Worm (Caenorhabditis elegans): Measurements from ENCODE around the gene hacl-1.

The hacl-1 gene

DNA sequence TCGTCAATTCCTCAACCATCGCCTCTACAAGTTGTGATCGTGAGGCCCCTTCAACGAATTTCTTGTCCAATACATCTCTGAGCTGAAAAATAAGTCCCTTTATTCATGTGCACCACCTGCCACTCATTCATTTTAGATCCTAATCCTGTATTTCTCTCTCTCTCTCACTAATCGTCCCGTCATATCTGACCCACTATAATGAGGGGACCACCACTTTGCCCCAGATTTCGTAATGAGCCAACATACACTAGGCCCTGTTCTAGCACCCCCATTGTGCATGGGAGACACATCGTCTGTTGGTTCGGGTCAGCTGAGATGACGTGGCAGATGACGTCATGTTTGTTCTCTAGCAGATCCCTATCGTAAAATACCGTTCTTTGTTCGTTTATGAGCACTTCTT is 42.7 kb upstream of the hacl-1 start:
- TF ChIP-seq nhr-43 (tag; optimal IDR thresholded peaks at IDR 0.05; ENCODE audit: poor library complexity, severe bottlenecking) = no peak
- TF ChIP-seq daf-12 (tag; optimal IDR thresholded peaks at IDR 0.05) = no peak
- TF ChIP-seq ceh-16 (tag; optimal IDR thresholded peaks at IDR 0.05) = no peak
- no peak for TF ChIP-seq lsy-12 (tag; optimal IDR thresholded peaks at IDR 0.05)
- no peak for TF ChIP-seq ztf-4 (tag; optimal IDR thresholded peaks at IDR 0.05)
- TF ChIP-seq ZK546.5 (tag; optimal IDR thresholded peaks at IDR 0.05) = no peak
- TF ChIP-seq fkh-10 (GFP tag; optimal IDR thresholded peaks at IDR 0.05) = no peak
- no peak for TF ChIP-seq hmg-11 (tag; optimal IDR thresholded peaks at IDR 0.05)
- no peak for TF ChIP-seq zag-1 (tag; optimal IDR thresholded peaks at IDR 0.05)
- TF ChIP-seq nhr-28 (tag; optimal IDR thresholded peaks at IDR 0.05) = no peak
- TF ChIP-seq nhr-25 (tag; optimal IDR thresholded peaks at IDR 0.05) = no peak
- TF ChIP-seq nfya-1 (tag; optimal IDR thresholded peaks at IDR 0.05; ENCODE audit: insufficient read depth) = no peak
- TF ChIP-seq pha-4 (tag; optimal IDR thresholded peaks at IDR 0.05) = no peak
- no peak for TF ChIP-seq lin-15B (tag; optimal IDR thresholded peaks at IDR 0.05)
- TF ChIP-seq tbx-2 (tag; optimal IDR thresholded peaks at IDR 0.05) = no peak
- TF ChIP-seq aly-2 (tag; optimal IDR thresholded peaks at IDR 0.05) = no peak

DNA sequence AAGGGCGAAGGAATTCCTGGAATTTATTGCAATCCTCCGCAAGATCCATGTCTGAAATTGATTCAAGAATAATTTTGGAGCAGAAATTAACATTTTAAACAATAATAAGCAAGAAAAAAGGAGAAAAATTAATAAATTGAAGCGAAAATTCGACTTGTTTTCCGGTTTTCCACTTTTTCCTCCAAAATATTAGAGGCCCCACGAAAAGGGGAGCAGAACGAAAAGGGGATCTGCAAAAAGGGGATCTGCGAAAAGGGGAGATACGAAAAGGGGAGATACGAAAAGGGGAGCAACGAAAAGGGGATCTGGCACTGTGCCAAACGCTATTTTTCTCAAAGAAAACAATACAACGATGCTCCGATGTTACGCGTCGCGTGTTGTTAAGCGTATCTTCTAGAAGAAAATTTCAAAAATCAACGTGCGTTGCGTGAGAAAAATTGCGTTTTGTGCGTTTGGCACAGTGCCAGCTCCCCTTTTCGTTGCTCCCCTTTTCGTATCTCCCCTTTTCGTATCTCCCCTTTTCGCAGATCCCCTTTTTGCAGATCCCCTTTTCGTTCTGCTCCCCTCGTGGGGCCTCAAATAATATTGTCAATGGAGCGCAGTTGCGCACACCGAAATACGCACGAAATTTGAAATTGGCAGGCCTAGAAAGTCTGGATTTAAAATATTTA is 41.8 kb upstream of the hacl-1 start, which contains the start of gene Y62F5A.12:
Gene Y62F5A.12, minus strand, starts transcription at position 51 of the 671 bp plus-strand sequence.
- TF ChIP-seq nhr-25 (tag; optimal IDR thresholded peaks at IDR 0.05) (peak; percentile 46), snpc-4 (tag; optimal IDR thresholded peaks at IDR 0.05) (peak; percentile 76), lsy-12 (tag; optimal IDR thresholded peaks at IDR 0.05) (peak; percentile 81), tbx-2 (tag; optimal IDR thresholded peaks at IDR 0.05) (peak; percentile 47), nhr-11 (tag; optimal IDR thresholded peaks at IDR 0.05) (peak; percentile 2), lin-39 (tag; optimal IDR thresholded peaks at IDR 0.05) (peak; percentile 36), elt-2 (tag; optimal IDR thresholded peaks at IDR 0.05) (peak; percentile 40), hmg-11 (tag; optimal IDR thresholded peaks at IDR 0.05) (peak; percentile 18), ceh-28 (tag; optimal IDR thresholded peaks at IDR 0.05) (peak; percentile 72), ztf-4 (tag; optimal IDR thresholded peaks at IDR 0.05) (peak; percentile 18), R02D3.7 (tag; optimal IDR thresholded peaks at IDR 0.05) (peak; percentile 57), jun-1 (tag; optimal IDR thresholded peaks at IDR 0.05) (peak; percentile 77), fkh-10 (GFP tag; optimal IDR thresholded peaks at IDR 0.05) (peak; percentile 18), nfya-1 (tag; optimal IDR thresholded peaks at IDR 0.05; ENCODE audit: insufficient read depth) (peak; percentile 54), ceh-82 (tag; optimal IDR thresholded peaks at IDR 0.05) (peak; percentile 67), lin-15B (tag; optimal IDR thresholded peaks at IDR 0.05) (peak; percentile 81), pha-4 (tag; optimal IDR thresholded peaks at IDR 0.05) (peak; percentile 67), nhr-43 (tag; optimal IDR thresholded peaks at IDR 0.05; ENCODE audit: poor library complexity, severe bottlenecking) (peak; percentile 67), nhr-23 (tag; optimal IDR thresholded peaks at IDR 0.05) (peak; percentile 64)

DNA sequence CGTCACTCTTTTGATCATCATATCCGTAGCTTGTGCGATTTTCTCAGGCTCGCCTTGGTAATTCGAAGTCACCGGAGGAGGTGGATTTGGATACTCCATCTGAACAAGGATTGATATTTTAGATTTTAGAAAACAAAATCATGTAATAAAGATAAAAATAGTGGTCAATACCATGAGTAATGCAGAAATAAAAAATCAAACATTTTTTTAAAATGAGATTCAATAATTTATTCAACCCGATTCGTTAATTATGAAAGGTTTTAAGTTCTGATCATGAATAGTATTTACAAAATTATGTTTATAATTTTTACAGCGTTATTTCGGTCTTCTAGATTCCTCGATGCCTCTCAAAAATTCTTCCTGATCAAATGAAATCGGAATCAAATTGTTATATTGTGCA is 41.0 kb upstream of the hacl-1 start, which contains the start of gene mdt-8:
Gene mdt-8, minus strand, starts transcription at position 101 of the 400 bp plus-strand sequence.
- TF ChIP-seq mml-1 (tag; optimal IDR thresholded peaks at IDR 0.05) = no peak
- no peak for TF ChIP-seq nhr-43 (tag; optimal IDR thresholded peaks at IDR 0.05; ENCODE audit: poor library complexity, severe bottlenecking)
- TF ChIP-seq nhr-12 (tag; optimal IDR thresholded peaks at IDR 0.05) = no peak
- no peak for TF ChIP-seq hmg-11 (tag; optimal IDR thresholded peaks at IDR 0.05)
- TF ChIP-seq mdl-1 (tag; optimal IDR thresholded peaks at IDR 0.05) = no peak

DNA sequence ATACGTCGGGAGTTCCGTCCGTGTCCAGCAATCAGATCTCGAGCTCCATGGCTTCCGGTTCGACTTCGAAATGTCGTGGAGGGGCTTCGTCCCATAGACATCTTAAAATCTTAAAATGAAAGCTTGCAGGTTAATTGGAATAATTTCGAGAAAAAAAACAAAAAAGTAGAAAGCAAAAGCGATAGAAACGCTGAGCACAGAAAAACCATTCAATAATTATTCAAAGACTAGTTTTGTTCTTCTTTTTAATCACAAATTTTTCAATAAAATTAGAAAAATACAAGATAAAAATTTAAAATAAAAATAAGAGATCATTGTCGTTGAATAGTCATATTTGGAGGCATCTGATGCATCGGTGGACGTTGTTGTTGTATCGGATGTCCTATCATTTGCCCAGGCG is 34.2 kb upstream of the hacl-1 start, which contains the start of gene age-1:
Gene age-1, minus strand, starts transcription at position 101 of the 400 bp plus-strand sequence.
- TF ChIP-seq ceh-16 (tag; optimal IDR thresholded peaks at IDR 0.05) (no peak), fkh-10 (GFP tag; optimal IDR thresholded peaks at IDR 0.05) (no peak), daf-12 (tag; optimal IDR thresholded peaks at IDR 0.05) (no peak), pha-4 (tag; optimal IDR thresholded peaks at IDR 0.05) (no peak), nhr-67 (tag; optimal IDR thresholded peaks at IDR 0.05) (no peak), nhr-43 (tag; optimal IDR thresholded peaks at IDR 0.05; ENCODE audit: poor library complexity, severe bottlenecking) (no peak), skn-1 (tag; optimal IDR thresholded peaks at IDR 0.05) (no peak)

DNA sequence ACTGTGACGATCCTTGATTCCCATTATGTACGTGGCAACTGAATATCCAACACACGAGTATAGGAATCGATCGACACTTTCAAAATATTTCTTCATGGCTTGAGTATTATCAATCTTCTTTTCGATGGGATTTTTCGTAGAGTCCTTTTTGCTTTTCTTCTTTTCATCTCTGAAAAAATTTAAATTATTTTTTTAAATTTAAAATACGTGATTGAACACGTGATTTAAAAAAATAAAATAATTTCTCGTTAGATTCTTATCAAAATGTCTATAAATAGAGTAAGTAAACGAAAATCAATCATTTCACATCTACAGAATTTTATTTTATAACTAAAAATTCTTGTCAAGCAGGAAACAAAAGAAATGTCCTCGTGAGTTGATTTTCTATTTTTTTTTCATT is 28.5 kb upstream of the hacl-1 start, which contains the start of gene Y62F5A.10:
Gene Y62F5A.10, plus strand, starts transcription at position 301 of the 400 bp plus-strand sequence.
- TF ChIP-seq snpc-4 (tag; optimal IDR thresholded peaks at IDR 0.05) (no peak), ztf-4 (tag; optimal IDR thresholded peaks at IDR 0.05) (no peak), nhr-237 (tag; optimal IDR thresholded peaks at IDR 0.05) (no peak), hmg-11 (tag; optimal IDR thresholded peaks at IDR 0.05) (no peak), sea-2 (GFP tag; optimal IDR thresholded peaks at IDR 0.05) (no peak), nhr-23 (tag; optimal IDR thresholded peaks at IDR 0.05) (no peak), ZK546.5 (tag; optimal IDR thresholded peaks at IDR 0.05) (no peak), nhr-25 (tag; optimal IDR thresholded peaks at IDR 0.05) (no peak), fos-1 (tag; optimal IDR thresholded peaks at IDR 0.05) (no peak), jun-1 (tag; optimal IDR thresholded peaks at IDR 0.05) (no peak)

Data from whole organism, L3 larva.